Fruit fly (Drosophila melanogaster) whole organism, embryonic: ENCODE results near the gene Nle.

Experiments used
- Atf-2 ChIP-seq: fragments of 200-800 bp; sonication (Bioruptor generic); optimal IDR thresholded peaks from 2 replicates; lab custom pipeline; 2016; ENCODE audit warnings: missing biosample characterization, missing genetic modification characterization
- Bdp1 ChIP-seq: fragments of 200-800 bp; sonication (Bioruptor generic); optimal IDR thresholded peaks from 3 replicates; lab custom pipeline; 2016; ENCODE audit warnings: missing biosample characterization, missing genetic modification characterization
- CG1024 ChIP-seq: fragments of 200-800 bp; sonication (Bioruptor generic); IDR thresholded peaks from 2 replicates; pipeline ENCODE4 v1.3.6; 2022; ENCODE audit warnings: missing biosample characterization, missing genetic modification characterization
- CG10267 ChIP-seq: fragments of 200-800 bp; sonication (Bioruptor generic); optimal IDR thresholded peaks from 2 replicates; lab custom pipeline; 2018; ENCODE audit warnings: missing biosample characterization, mild to moderate bottlenecking, missing genetic modification characterization, moderate library complexity
- CG10274 ChIP-seq: fragments of 200-800 bp; sonication (Bioruptor generic); optimal IDR thresholded peaks from 3 replicates; lab custom pipeline; 2017; ENCODE audit warnings: missing biosample characterization, mild to moderate bottlenecking, missing genetic modification characterization
- CG10979 ChIP-seq: fragments of 200-800 bp; sonication (Bioruptor generic); optimal IDR thresholded peaks from 2 replicates; lab custom pipeline; 2018; ENCODE audit warnings: missing biosample characterization, mild to moderate bottlenecking, missing genetic modification characterization, moderate library complexity
- CG14014 ChIP-seq: fragments of 200-800 bp; sonication (Bioruptor generic); IDR thresholded peaks from 2 replicates; pipeline ENCODE4 v1.3.6; 2022; ENCODE audit warnings: missing biosample characterization, missing genetic modification characterization
- CG14667 ChIP-seq: fragments of 200-800 bp; sonication (Bioruptor generic); IDR thresholded peaks from 2 replicates; pipeline ENCODE4 v1.3.6; 2022; ENCODE audit warnings: missing biosample characterization, missing genetic modification characterization
- CG1529 ChIP-seq: fragments of 200-800 bp; sonication (Bioruptor generic); optimal IDR thresholded peaks from 3 replicates; lab custom pipeline; 2018; ENCODE audit warnings: missing biosample characterization, missing genetic modification characterization
- CG15514 ChIP-seq: fragments of 200-800 bp; sonication (Bioruptor generic); optimal IDR thresholded peaks from 3 replicates; lab custom pipeline; 2017; ENCODE audit warnings: missing biosample characterization, missing genetic modification characterization, mild to moderate bottlenecking, moderate library complexity, missing genetic modification reagents
- CG15696 ChIP-seq: fragments of 200-800 bp; sonication (Bioruptor generic); optimal IDR thresholded peaks from 2 replicates; lab custom pipeline; 2019; ENCODE audit warnings: missing biosample characterization, mild to moderate bottlenecking, missing genetic modification characterization, moderate library complexity
- CG16779 ChIP-seq: fragments of 200-800 bp; sonication (Bioruptor generic); IDR thresholded peaks from 2 replicates; pipeline ENCODE4 v1.3.6; 2022; ENCODE audit warnings: missing biosample characterization, missing genetic modification characterization
- CG17829 ChIP-seq: fragments of 200-800 bp; optimal IDR thresholded peaks from 2 replicates; lab custom pipeline; 2019; ENCODE audit warnings: missing biosample characterization, mild to moderate bottlenecking, missing genetic modification characterization, moderate library complexity
- CG2712 ChIP-seq: fragments of 200-800 bp; optimal IDR thresholded peaks from 3 replicates; lab custom pipeline; 2019; ENCODE audit warnings: missing biosample characterization, mild to moderate bottlenecking, missing genetic modification characterization, moderate library complexity
- CG30431 ChIP-seq: fragments of 200-800 bp; sonication (Bioruptor generic); optimal IDR thresholded peaks from 2 replicates; lab custom pipeline; 2017; ENCODE audit warnings: missing biosample characterization, missing genetic modification characterization
- CG3726 ChIP-seq: fragments of 200-800 bp; sonication (Bioruptor generic); IDR thresholded peaks from 3 replicates; pipeline ENCODE4, ENCODE4 v1.3.6; 2022; ENCODE audit warnings: missing biosample characterization, missing genetic modification characterization
- CG3847 ChIP-seq: fragments of 200-800 bp; sonication (Bioruptor generic); IDR thresholded peaks from 2 replicates; pipeline ENCODE4 v1.3.6; 2022; ENCODE audit warnings: missing biosample characterization, missing genetic modification characterization
- CG8765 ChIP-seq: fragments of 200-800 bp; sonication (Bioruptor generic); IDR thresholded peaks from 2 replicates; pipeline ENCODE4 v1.3.6; 2022; ENCODE audit warnings: missing biosample characterization, missing genetic modification characterization
- CG9817 ChIP-seq: fragments of 200-800 bp; sonication (Bioruptor generic); optimal IDR thresholded peaks from 2 replicates; lab custom pipeline; 2018; ENCODE audit warnings: missing biosample characterization, mild to moderate bottlenecking, missing genetic modification characterization, moderate library complexity
- CG9876 ChIP-seq: fragments of 200-800 bp; sonication (Bioruptor generic); optimal IDR thresholded peaks from 2 replicates; lab custom pipeline; 2016; ENCODE audit warnings: missing biosample characterization, missing genetic modification characterization
- CG9932 ChIP-seq: fragments of 200-800 bp; sonication (Bioruptor generic); IDR thresholded peaks from 2 replicates; pipeline ENCODE4 v1.3.6; 2022; ENCODE audit warnings: missing biosample characterization, missing genetic modification characterization
- Drgx ChIP-seq: fragments of 200-800 bp; sonication (Bioruptor generic); IDR thresholded peaks from 2 replicates; pipeline ENCODE4 v1.3.6; 2022; ENCODE audit warnings: missing biosample characterization, missing genetic modification characterization
- HLH3B ChIP-seq: fragments of 200-800 bp; sonication (Bioruptor generic); IDR thresholded peaks from 2 replicates; pipeline ENCODE4 v1.3.6; 2022; ENCODE audit warnings: missing biosample characterization, missing genetic modification characterization
- Hsf ChIP-seq: fragments of 200-800 bp; sonication (Bioruptor generic); optimal IDR thresholded peaks from 3 replicates; lab custom pipeline; 2016; ENCODE audit warnings: missing biosample characterization, missing genetic modification characterization
- Mes4 ChIP-seq: fragments of 200-800 bp; sonication (Bioruptor generic); optimal IDR thresholded peaks from 2 replicates; lab custom pipeline; 2016; ENCODE audit warnings: missing biosample characterization, missing genetic modification characterization
- Nf-YC ChIP-seq: fragments of 200-800 bp; optimal IDR thresholded peaks from 3 replicates; lab custom pipeline; 2019; ENCODE audit warnings: missing biosample characterization, mild to moderate bottlenecking, missing genetic modification characterization, moderate library complexity
- Oli ChIP-seq: fragments of 200-800 bp; sonication (Bioruptor generic); optimal IDR thresholded peaks from 2 replicates; lab custom pipeline; 2018; ENCODE audit warnings: missing biosample characterization, mild to moderate bottlenecking, missing genetic modification characterization, moderate library complexity
- Optix ChIP-seq: fragments of 200-800 bp; sonication (Bioruptor generic); IDR thresholded peaks from 3 replicates; pipeline ENCODE4 v1.3.6; 2022; ENCODE audit warnings: missing biosample characterization, missing genetic modification characterization
- Ravus ChIP-seq: fragments of 200-800 bp; sonication (Bioruptor generic); IDR thresholded peaks from 2 replicates; pipeline ENCODE4 v1.3.6; 2022; ENCODE audit warnings: missing biosample characterization, missing genetic modification characterization
- Rfx ChIP-seq: fragments of 200-800 bp; sonication (Bioruptor generic); IDR thresholded peaks from 2 replicates; pipeline ENCODE4 v1.3.6; 2022; ENCODE audit warnings: missing biosample characterization, missing genetic modification characterization
- Six4 ChIP-seq: fragments of 200-800 bp; sonication (Bioruptor generic); optimal IDR thresholded peaks from 2 replicates; lab custom pipeline; 2016; ENCODE audit warnings: missing biosample characterization, missing genetic modification characterization
- Sox102F ChIP-seq: fragments of 200-800 bp; sonication (Bioruptor generic); optimal IDR thresholded peaks from 2 replicates; lab custom pipeline; 2018; ENCODE audit warnings: missing biosample characterization, mild to moderate bottlenecking, missing genetic modification characterization, moderate library complexity
- Taf1 ChIP-seq: fragments of 200-800 bp; sonication (Bioruptor generic); IDR thresholded peaks from 2 replicates; pipeline ENCODE4 v1.3.6; 2022; ENCODE audit warnings: missing biosample characterization, missing genetic modification characterization
- Xrp1 ChIP-seq: fragments of 200-800 bp; sonication (Bioruptor generic); IDR thresholded peaks from 2 replicates; pipeline ENCODE4 v1.3.6; 2022; ENCODE audit warnings: missing biosample characterization, missing genetic modification characterization
- bsh ChIP-seq, 2 experiments: fragments of 200-800 bp; sonication (Bioruptor generic); optimal IDR thresholded peaks; 2 replicates each; lab custom pipeline; 2017 to 2018; ENCODE audit warnings: mild to moderate bottlenecking in 2 of 2, missing biosample characterization in 2 of 2, missing genetic modification characterization in 2 of 2, moderate library complexity in 1 of 2
- crc ChIP-seq: fragments of 200-800 bp; sonication (Bioruptor generic); optimal IDR thresholded peaks from 2 replicates; lab custom pipeline; 2016; ENCODE audit warnings: missing biosample characterization, missing genetic modification characterization
- dpn ChIP-seq, 2 experiments: fragments of 200-800 bp; sonication (Bioruptor generic); optimal IDR thresholded peaks; 3 replicates each; lab custom pipeline; 2016; ENCODE audit warnings: missing biosample characterization in 2 of 2, missing genetic modification characterization in 2 of 2
- ems ChIP-seq: fragments of 200-800 bp; sonication (Bioruptor generic); optimal IDR thresholded peaks from 3 replicates; lab custom pipeline; 2016; ENCODE audit warnings: missing biosample characterization, missing genetic modification characterization
- en ChIP-seq: fragments of 200-800 bp; sonication (Bioruptor generic); optimal IDR thresholded peaks from 2 replicates; lab custom pipeline; 2016; ENCODE audit warnings: missing biosample characterization, missing genetic modification characterization
- esg ChIP-seq: fragments of 200-800 bp; sonication (Bioruptor generic); conservative IDR thresholded peaks from 2 replicates; pipeline ENCODE4 v1.3.6; 2022; ENCODE audit warnings: missing biosample characterization, missing genetic modification characterization
- nmo ChIP-seq: fragments of 200-800 bp; sonication (Bioruptor generic); optimal IDR thresholded peaks from 2 replicates; lab custom pipeline; 2018; ENCODE audit warnings: missing biosample characterization, mild to moderate bottlenecking, missing genetic modification characterization, moderate library complexity
- otp ChIP-seq: fragments of 200-800 bp; sonication (Bioruptor generic); IDR thresholded peaks from 3 replicates; pipeline ENCODE4, ENCODE4 v1.3.6; 2022; ENCODE audit warnings: missing biosample characterization, missing genetic modification characterization
- p53 ChIP-seq: fragments of 200-800 bp; sonication (Bioruptor generic); optimal IDR thresholded peaks from 2 replicates; lab custom pipeline; 2016; ENCODE audit warnings: missing biosample characterization, missing genetic modification characterization
- pfk ChIP-seq: fragments of 200-800 bp; sonication (Bioruptor generic); optimal IDR thresholded peaks from 2 replicates; lab custom pipeline; 2018; ENCODE audit warnings: missing biosample characterization, mild to moderate bottlenecking, missing genetic modification characterization, moderate library complexity
- phol ChIP-seq: fragments of 200-800 bp; sonication (Bioruptor generic); optimal IDR thresholded peaks from 3 replicates; lab custom pipeline; 2018; ENCODE audit warnings: missing biosample characterization, mild to moderate bottlenecking, missing genetic modification characterization, moderate library complexity
- ro ChIP-seq: fragments of 200-800 bp; sonication (Bioruptor generic); IDR thresholded peaks from 2 replicates; pipeline ENCODE4 v1.3.6; 2022; ENCODE audit warnings: missing biosample characterization, missing genetic modification characterization
- row ChIP-seq: fragments of 200-800 bp; sonication (Bioruptor generic); IDR thresholded peaks from 3 replicates; pipeline ENCODE4 v1.3.6; 2022; ENCODE audit warnings: missing biosample characterization, missing genetic modification characterization
- schlank ChIP-seq: fragments of 200-800 bp; sonication (Bioruptor generic); optimal IDR thresholded peaks from 2 replicates; lab custom pipeline; 2018; ENCODE audit warnings: missing biosample characterization, mild to moderate bottlenecking, missing genetic modification characterization
- ssp ChIP-seq: fragments of 200-800 bp; sonication (Bioruptor generic); IDR thresholded peaks from 2 replicates; pipeline ENCODE4 v1.3.6; 2022; ENCODE audit warnings: missing biosample characterization, missing genetic modification characterization
- trem ChIP-seq: fragments of 200-800 bp; optimal IDR thresholded peaks from 3 replicates; lab custom pipeline; 2019; ENCODE audit warnings: missing biosample characterization, mild to moderate bottlenecking, missing genetic modification characterization, moderate library complexity
- yki ChIP-seq: fragments of >200 bp; optimal IDR thresholded peaks from 3 replicates; lab custom pipeline; 2018
- zen ChIP-seq: fragments of 200-800 bp; sonication (Bioruptor generic); optimal IDR thresholded peaks from 3 replicates; lab custom pipeline; 2018; ENCODE audit warnings: missing biosample characterization, mild to moderate bottlenecking, missing genetic modification characterization, moderate library complexity

The Nle gene

DNA sequence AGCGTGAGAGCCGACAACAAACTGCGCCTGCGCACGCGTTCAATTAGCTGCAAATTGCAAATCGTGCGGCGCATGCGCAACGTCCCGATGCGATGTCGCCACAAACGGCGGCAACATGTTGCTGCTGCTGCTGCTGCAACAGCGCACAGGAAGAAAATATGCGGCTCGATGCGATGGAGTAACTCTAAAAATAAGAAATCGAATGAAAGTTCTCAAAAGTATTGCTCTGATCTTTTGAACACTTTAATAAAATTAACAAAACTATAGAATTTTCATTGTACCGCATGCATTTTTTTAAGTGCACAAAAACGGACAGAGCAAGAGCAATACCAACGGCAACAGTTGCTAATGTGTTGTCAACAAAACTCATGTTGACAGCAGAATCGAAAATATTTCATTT lies 38.2 kb upstream of the Nle start (continued):
- TF ChIP-seq CG9817: no peak
- TF ChIP-seq Taf1 (GFP tag; lab: Robert Waterston, UW): no peak
- TF ChIP-seq Bdp1 (GFP tag; lab: Kevin White, UChicago): peak; percentile 32
- TF ChIP-seq CG10274: no peak
- no peak for TF ChIP-seq Rfx (GFP tag; lab: Robert Waterston, UW)
- TF ChIP-seq Hsf: peak; percentile 42
- TF ChIP-seq otp (GFP tag; lab: Robert Waterston, UW): peak; percentile 65
- TF ChIP-seq ems: no peak
- peak; percentile 22 for TF ChIP-seq nmo (GFP tag; lab: Kevin White, UChicago)
- peak; percentile 60 to 64 for TF ChIP-seq bsh (GFP tag; optimal IDR thresholded peaks at IDR 0.05; lab: Kevin White, UChicago)
- peak; percentile 16; the same call in 1 of the 2 replicates for TF ChIP-seq CG3847 (GFP tag; lab: Robert Waterston, UW)
- TF ChIP-seq Optix (GFP tag; lab: Robert Waterston, UW): peak; percentile 56; the same call in 1 of the 3 replicates
- TF ChIP-seq HLH3B: 0 out of 2 replicates have a peak, but pooled peaks have one; percentile 15
- TF ChIP-seq ro: no peak
- TF ChIP-seq CG2712 (tag; lab: Kevin White, UChicago): peak; percentile 72
- no peak for TF ChIP-seq CG14667
- TF ChIP-seq CG17829 (tag; lab: Kevin White, UChicago): peak; percentile 63
- TF ChIP-seq en (GFP tag; lab: Kevin White, UChicago): no peak
- TF ChIP-seq CG10267: peak; percentile 52
- no peak for TF ChIP-seq p53 (GFP tag; lab: Kevin White, UChicago)
- peak; percentile 67; the same call in 1 of the 2 replicates for TF ChIP-seq CG8765 (GFP tag; lab: Robert Waterston, UW)
- peak; percentile 72 for TF ChIP-seq CG10979 (tag; lab: Kevin White, UChicago)
- TF ChIP-seq Drgx (GFP tag; lab: Robert Waterston, UW): peak; percentile 92
- TF ChIP-seq dpn (GFP tag; optimal IDR thresholded peaks at IDR 0.05; lab: Kevin White, UChicago): peak in 1 of 2 experiments; percentile 29
- TF ChIP-seq CG9932: no peak
- TF ChIP-seq CG16779 (GFP tag; lab: Robert Waterston, UW): no peak
- TF ChIP-seq phol: peak; percentile 57
- TF ChIP-seq row: peak; percentile 57; the same call in 2 of the 3 replicates
- peak; percentile 84 for TF ChIP-seq Xrp1 (GFP tag; lab: Robert Waterston, UW)
- TF ChIP-seq Atf-2 (GFP tag; lab: Kevin White, UChicago): peak; percentile 11
- peak; percentile 43 for TF ChIP-seq CG30431 (GFP tag; lab: Kevin White, UChicago)
- TF ChIP-seq Oli (tag; lab: Kevin White, UChicago): peak; percentile 0
- 0 out of 2 replicates have a peak, but pooled peaks have one; percentile 13 for TF ChIP-seq esg (GFP tag; lab: Robert Waterston, UW)
- peak; percentile 70 for TF ChIP-seq CG15696 (tag; lab: Kevin White, UChicago)
- TF ChIP-seq trem (tag; lab: Kevin White, UChicago): peak; percentile 43
- peak; percentile 84 for TF ChIP-seq zen (tag; lab: Kevin White, UChicago)
- peak; percentile 48 for TF ChIP-seq Sox102F (GFP tag; lab: Kevin White, UChicago)
- TF ChIP-seq Nf-YC (tag; lab: Kevin White, UChicago): no peak
- no peak for TF ChIP-seq pfk
- TF ChIP-seq Ravus (GFP tag; lab: Robert Waterston, UW): no peak
- 0 out of 2 replicates have a peak, but pooled peaks have one; percentile 12 for TF ChIP-seq CG14014 (GFP tag; lab: Robert Waterston, UW)
- 0 out of 2 replicates have a peak, but pooled peaks have one; percentile 14 for TF ChIP-seq CG1024 (GFP tag; lab: Robert Waterston, UW)
- TF ChIP-seq yki (lab: Kevin White, UChicago): no peak
- no peak for TF ChIP-seq CG15514 (GFP tag; lab: Kevin White, UChicago)
- TF ChIP-seq Mes4: peak; percentile 5
- TF ChIP-seq CG1529: peak; percentile 5
- no peak for TF ChIP-seq crc (GFP tag; lab: Kevin White, UChicago)
- no peak for TF ChIP-seq CG9876 (GFP tag; lab: Kevin White, UChicago)
- TF ChIP-seq schlank (tag; lab: Kevin White, UChicago): no peak
- TF ChIP-seq Six4 (GFP tag; lab: Kevin White, UChicago): no peak
- TF ChIP-seq ssp (GFP tag; lab: Robert Waterston, UW): 0 out of 2 replicates have a peak, but pooled peaks have one; percentile 19
- no peak for TF ChIP-seq CG3726 (GFP tag; lab: Robert Waterston, UW)
